Fruit fly (Drosophila melanogaster): ENCODE measurements around the gene CG11714.

Gene CG11714

DNA sequence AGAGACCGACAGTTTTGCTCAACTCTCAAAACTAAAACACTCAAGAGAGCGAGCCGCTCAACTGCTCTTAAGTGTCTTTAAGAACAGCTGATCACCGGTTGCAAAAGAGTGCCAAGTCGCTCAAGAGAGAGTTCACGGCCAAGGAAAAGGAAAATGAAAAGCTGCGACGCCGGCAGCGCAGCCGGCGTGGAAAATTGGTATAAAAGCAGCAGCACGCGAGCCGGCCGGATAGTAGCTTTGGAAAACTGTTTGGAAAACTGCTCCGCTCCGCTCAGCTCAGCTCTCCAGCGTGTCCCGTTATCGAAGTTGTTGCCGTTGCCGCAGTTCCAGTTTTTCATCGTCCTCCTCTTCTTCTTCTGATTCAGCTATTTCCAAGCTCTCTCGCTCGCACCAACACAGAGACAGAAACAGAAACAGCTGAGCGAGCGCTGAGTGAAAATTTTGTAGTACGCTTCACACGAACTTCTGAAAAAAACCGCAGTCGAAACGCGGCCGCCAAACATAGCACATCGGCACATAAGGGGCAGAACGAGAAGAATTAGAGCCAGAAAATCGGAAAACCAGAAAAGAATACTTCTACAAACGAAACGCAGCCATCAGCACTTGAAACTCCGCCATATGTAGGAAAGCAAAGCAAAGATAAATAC lies 35.1 kb downstream of the CG11714 start, which contains the start of gene chrb (continued):
- TF ChIP-seq CG6689 (GFP tag; IDR thresholded peaks at IDR 0.05) (no peak), CG4328 (GFP tag; optimal IDR thresholded peaks at IDR 0.05) (peak; percentile 42), fd64A (GFP tag; optimal IDR thresholded peaks at IDR 0.05) (peak; percentile 61), sr (GFP tag; IDR thresholded peaks at IDR 0.05) (peak; percentile 52; the same call in 1 of the 3 replicates), CG7987 (GFP tag; optimal IDR thresholded peaks at IDR 0.05) (peak; percentile 72), Nf-YA (GFP tag; IDR thresholded peaks at IDR 0.05) (no peak), br (optimal IDR thresholded peaks at IDR 0.05) (no peak), tll (GFP tag; optimal IDR thresholded peaks at IDR 0.05) (no peak), BEAF-32 (GFP tag; optimal IDR thresholded peaks at IDR 0.05) (no peak), crp (GFP tag; optimal IDR thresholded peaks at IDR 0.05) (peak; percentile 47 to 85), stc (GFP tag; IDR thresholded peaks at IDR 0.05) (peak; percentile 44; the same call in 1 of the 2 replicates), PHDP (tag; optimal IDR thresholded peaks at IDR 0.05) (peak; percentile 45), CG11456 (GFP tag; IDR thresholded peaks at IDR 0.05) (no peak), GATAe (GFP tag; conservative IDR thresholded peaks at IDR 0.05) (no peak), CG3838 (GFP tag; optimal IDR thresholded peaks at IDR 0.05) (no peak), seq (GFP tag; IDR thresholded peaks at IDR 0.05) (peak; percentile 22; the same call in 1 of the 2 replicates), CG31441 (GFP tag; IDR thresholded peaks at IDR 0.05) (peak; percentile 21; the same call in 1 of the 2 replicates), CG32772 (GFP tag; IDR thresholded peaks at IDR 0.05) (peak; percentile 21; the same call in 1 of the 2 replicates), disco-r (GFP tag; optimal IDR thresholded peaks at IDR 0.05) (peak; percentile 4), trem (tag; optimal IDR thresholded peaks at IDR 0.05) (peak; percentile 27), CG2199 (GFP tag; IDR thresholded peaks at IDR 0.05) (peak; percentile 87; the same call in 1 of the 3 replicates), ap (GFP tag; IDR thresholded peaks at IDR 0.05) (no peak), CG14860 (GFP tag; IDR thresholded peaks at IDR 0.05; ENCODE audit: partially characterized antibody) (no peak), ham (GFP tag; IDR thresholded peaks at IDR 0.05) (no peak), grn (GFP tag; optimal IDR thresholded peaks at IDR 0.05) (no peak), CG12744 (GFP tag; optimal IDR thresholded peaks at IDR 0.05) (no peak), ara (GFP tag; IDR thresholded peaks at IDR 0.05) (peak; percentile 63; the same call in 1 of the 2 replicates), Xbp1 (GFP tag; optimal IDR thresholded peaks at IDR 0.05) (peak; percentile 15), CG2202 (tag; optimal IDR thresholded peaks at IDR 0.05) (peak; percentile 30), Bteb2 (GFP tag; optimal IDR thresholded peaks at IDR 0.05) (no peak), gcm (GFP tag; optimal IDR thresholded peaks at IDR 0.05) (peak; percentile 41), CG13287 (GFP tag; IDR thresholded peaks at IDR 0.05; ENCODE audit: partially characterized antibody) (peak; percentile 67), grau (tag; optimal IDR thresholded peaks at IDR 0.05) (peak; percentile 50), Sox102F (GFP tag; optimal IDR thresholded peaks at IDR 0.05) (no peak), CG8944 (GFP tag; optimal IDR thresholded peaks at IDR 0.05) (peak; percentile 29), H15 (GFP tag; IDR thresholded peaks at IDR 0.05) (0 out of 3 replicates have a peak, but pooled peaks have one; percentile 17), Meics (GFP tag; optimal IDR thresholded peaks at IDR 0.05) (peak; percentile 42), eve (GFP tag; optimal IDR thresholded peaks at IDR 0.05) (no peak), Ptx1 (GFP tag; IDR thresholded peaks at IDR 0.05) (peak; percentile 23; the same call in 1 of the 2 replicates), CG10321 (GFP tag; IDR thresholded peaks at IDR 0.05) (no peak), pfk (GFP tag; optimal IDR thresholded peaks at IDR 0.05) (peak; percentile 72), ci (GFP tag; IDR thresholded peaks at IDR 0.05) (peak; percentile 86), gsb (GFP tag; IDR thresholded peaks at IDR 0.05) (no peak), HLH4C (GFP tag; IDR thresholded peaks at IDR 0.05; ENCODE audit: partially characterized antibody) (peak; percentile 40; the same call in 1 of the 3 replicates), run (tag; optimal IDR thresholded peaks at IDR 0.05) (peak; percentile 41), Dll (GFP tag; IDR thresholded peaks at IDR 0.05; ENCODE audit: partially characterized antibody) (0 out of 4 replicates have a peak, but pooled peaks have one; percentile 48), Hmr (GFP tag; optimal IDR thresholded peaks at IDR 0.05) (peak; percentile 54), otp (GFP tag; IDR thresholded peaks at IDR 0.05) (peak; percentile 76; the same call in 2 of the 3 replicates), chm (GFP tag; IDR thresholded peaks at IDR 0.05) (peak; percentile 97)
